Fruit fly (Drosophila melanogaster): ENCODE results near the gene Ugt301D1.

The Ugt301D1 gene

DNA sequence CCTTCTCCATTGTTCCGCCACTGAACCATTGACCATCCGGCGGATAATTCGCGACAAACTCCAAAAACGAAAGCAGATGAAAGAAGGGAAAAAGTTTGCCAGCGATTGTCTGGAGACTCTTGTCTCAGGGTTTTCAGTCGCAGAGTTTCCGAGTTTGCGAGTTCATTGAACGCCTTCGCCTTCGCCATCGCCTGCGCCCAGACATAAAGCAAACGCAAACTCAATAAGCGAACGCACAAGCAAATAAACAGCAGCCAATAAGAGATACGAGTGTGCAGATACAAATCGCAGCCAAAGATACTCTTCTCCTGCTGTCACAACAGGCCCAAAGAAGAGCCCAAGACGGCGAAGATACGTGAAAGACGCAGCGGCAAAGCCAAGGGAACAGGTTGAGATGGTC, 42.7 kb upstream of the Ugt301D1 start:
- TF ChIP-seq CG12768 (GFP tag; optimal IDR thresholded peaks at IDR 0.05) (no peak), cic (GFP tag; optimal IDR thresholded peaks at IDR 0.05) (no peak), CG7101 (tag; optimal IDR thresholded peaks at IDR 0.05) (no peak), CG1620 (GFP tag; optimal IDR thresholded peaks at IDR 0.05) (no peak), CG7045 (GFP tag; optimal IDR thresholded peaks at IDR 0.05) (no peak)

DNA sequence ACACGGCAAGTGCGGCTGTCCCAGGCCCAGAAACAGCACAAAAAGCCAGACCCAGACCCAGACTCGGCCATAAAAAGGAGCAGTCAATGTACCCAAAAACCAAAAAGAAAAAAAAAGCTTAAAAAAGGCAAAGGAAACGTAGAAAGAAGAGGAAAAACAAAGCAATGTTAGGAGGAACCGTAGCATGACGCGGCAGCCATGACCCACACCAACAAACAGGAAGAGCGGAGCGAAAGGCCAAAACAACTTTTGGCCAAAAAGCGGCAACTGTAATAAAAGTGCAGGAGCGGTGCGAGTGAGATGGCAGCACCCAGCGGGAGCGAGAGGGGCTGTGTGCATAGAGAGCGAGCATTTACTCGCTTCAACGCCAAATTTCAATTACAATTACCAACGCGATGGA, 41.9 kb upstream of the Ugt301D1 start:
- no peak for TF ChIP-seq tj (GFP tag; optimal IDR thresholded peaks at IDR 0.05)
- TF ChIP-seq CG11617 (GFP tag; optimal IDR thresholded peaks at IDR 0.05), result no peak
- no peak for TF ChIP-seq CG12768 (GFP tag; optimal IDR thresholded peaks at IDR 0.05)
- TF ChIP-seq Mnt (GFP tag; optimal IDR thresholded peaks at IDR 0.05), result no peak
- no peak for TF ChIP-seq cic (GFP tag; optimal IDR thresholded peaks at IDR 0.05)
- no peak for TF ChIP-seq pad (GFP tag; optimal IDR thresholded peaks at IDR 0.05)
- TF ChIP-seq bab1 (GFP tag; optimal IDR thresholded peaks at IDR 0.05), result no peak
- TF ChIP-seq toe (GFP tag; optimal IDR thresholded peaks at IDR 0.05), result no peak
- no peak for TF ChIP-seq CG14711 (tag; optimal IDR thresholded peaks at IDR 0.05)
- TF ChIP-seq CG7045 (GFP tag; optimal IDR thresholded peaks at IDR 0.05), result no peak
- no peak for TF ChIP-seq CG7101 (tag; optimal IDR thresholded peaks at IDR 0.05)
- no peak for TF ChIP-seq cnc (optimal IDR thresholded peaks at IDR 0.05)
- no peak for TF ChIP-seq Clk (GFP tag; optimal IDR thresholded peaks at IDR 0.05)
- TF ChIP-seq Crg-1 (GFP tag; optimal IDR thresholded peaks at IDR 0.05), result no peak
- TF ChIP-seq CG1620 (GFP tag; optimal IDR thresholded peaks at IDR 0.05), result no peak
- TF ChIP-seq kay (GFP tag; ENCODE audit: borderline replicate concordance), result no peak
- TF ChIP-seq Hr96 (GFP tag; optimal IDR thresholded peaks at IDR 0.05), result no peak
- no peak for TF ChIP-seq CG5204 (GFP tag; optimal IDR thresholded peaks at IDR 0.05)
- no peak for TF ChIP-seq ovo (GFP tag; optimal IDR thresholded peaks at IDR 0.05)

DNA sequence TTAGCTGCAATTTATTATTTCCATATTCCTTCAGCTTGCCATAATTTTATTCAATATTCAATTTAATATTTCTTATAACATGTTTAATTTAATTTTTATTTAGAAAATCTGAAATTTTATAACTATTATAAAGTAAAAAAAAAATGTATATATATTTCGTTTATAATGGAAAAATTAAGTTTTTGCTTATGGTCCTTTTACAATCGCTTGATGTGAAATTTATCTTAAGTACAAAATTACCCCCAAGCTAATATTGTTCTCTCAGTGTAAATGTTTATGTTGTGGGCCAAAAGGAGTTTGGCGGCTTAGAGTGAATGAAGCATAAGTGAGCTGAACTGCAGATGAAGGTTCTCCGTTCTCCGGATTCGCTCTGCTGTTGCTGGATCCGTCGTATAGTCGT, 41.4 kb upstream of the Ugt301D1 start:
- no peak for TF ChIP-seq pad (GFP tag; optimal IDR thresholded peaks at IDR 0.05)
- no peak for TF ChIP-seq bab1 (GFP tag; optimal IDR thresholded peaks at IDR 0.05)
- TF ChIP-seq CG14711 (tag; optimal IDR thresholded peaks at IDR 0.05), result no peak
- TF ChIP-seq toe (GFP tag; optimal IDR thresholded peaks at IDR 0.05), result no peak
- TF ChIP-seq CG7045 (GFP tag; optimal IDR thresholded peaks at IDR 0.05), result no peak
- no peak for TF ChIP-seq cic (GFP tag; optimal IDR thresholded peaks at IDR 0.05)
- TF ChIP-seq tj (GFP tag; optimal IDR thresholded peaks at IDR 0.05), result no peak
- TF ChIP-seq CG1620 (GFP tag; optimal IDR thresholded peaks at IDR 0.05), result no peak

DNA sequence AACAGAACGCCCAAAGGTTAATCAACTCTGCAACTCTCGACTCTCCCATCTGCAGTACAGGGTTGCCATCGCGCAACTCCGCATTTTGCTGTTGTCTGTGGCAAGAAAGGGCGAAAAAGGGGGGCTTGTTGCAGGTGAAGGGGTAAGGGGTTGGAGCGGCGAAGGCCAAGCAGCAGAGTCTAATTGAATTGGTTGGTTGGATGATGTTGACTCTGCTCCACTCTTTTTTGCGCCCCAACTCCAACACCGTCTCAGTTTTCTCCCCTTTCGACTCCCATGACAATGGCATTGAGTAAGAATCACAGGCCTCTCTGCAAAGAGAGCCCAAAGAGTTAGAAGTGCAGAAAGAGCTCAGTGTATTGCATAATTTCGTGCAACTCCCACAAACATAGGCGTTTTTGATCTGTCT, 40.7 kb upstream of the Ugt301D1 start:
- no peak for TF ChIP-seq pad (GFP tag; optimal IDR thresholded peaks at IDR 0.05)
- TF ChIP-seq toe (GFP tag; optimal IDR thresholded peaks at IDR 0.05), result no peak
- no peak for TF ChIP-seq CG33017 (tag; optimal IDR thresholded peaks at IDR 0.05)
- TF ChIP-seq CG14711 (tag; optimal IDR thresholded peaks at IDR 0.05), result peak; percentile 45

DNA sequence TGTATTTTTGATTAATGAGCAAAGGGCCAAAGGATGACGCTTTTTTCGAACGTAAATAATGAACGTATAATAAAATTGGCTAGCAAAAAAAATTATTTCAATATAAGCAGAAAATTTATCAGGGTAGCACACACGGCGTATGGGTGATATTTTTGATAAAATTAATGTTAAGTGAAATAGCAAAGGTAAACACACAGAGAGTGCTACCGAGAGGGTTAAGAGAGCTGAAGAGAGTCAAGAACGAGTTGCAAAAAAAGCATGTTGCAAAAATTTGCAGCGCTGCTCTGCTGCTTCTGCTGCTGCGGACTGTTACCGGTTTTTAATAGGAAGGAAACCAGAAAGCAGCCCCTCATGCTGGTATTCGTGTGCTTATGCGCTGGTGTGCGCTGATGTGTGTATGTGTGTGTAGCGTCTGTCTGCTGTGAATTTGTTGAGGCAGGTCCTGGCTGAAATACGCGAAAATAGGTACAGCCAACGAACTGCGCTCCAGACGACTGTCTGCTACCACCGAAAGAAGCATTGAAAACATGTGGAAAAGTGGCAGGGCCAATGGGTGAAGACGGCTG, 39.7 kb upstream of the Ugt301D1 start:
- TF ChIP-seq CG33017 (tag; optimal IDR thresholded peaks at IDR 0.05) (no peak), bab1 (GFP tag; optimal IDR thresholded peaks at IDR 0.05) (no peak), CG5204 (GFP tag; optimal IDR thresholded peaks at IDR 0.05) (no peak), CG11617 (GFP tag; optimal IDR thresholded peaks at IDR 0.05) (no peak), Clk (GFP tag; optimal IDR thresholded peaks at IDR 0.05) (no peak), Hr96 (GFP tag; optimal IDR thresholded peaks at IDR 0.05) (no peak), CG7045 (GFP tag; optimal IDR thresholded peaks at IDR 0.05) (no peak), ovo (GFP tag; optimal IDR thresholded peaks at IDR 0.05) (no peak), Mnt (GFP tag; optimal IDR thresholded peaks at IDR 0.05) (no peak), toe (GFP tag; optimal IDR thresholded peaks at IDR 0.05) (no peak), CG1620 (GFP tag; optimal IDR thresholded peaks at IDR 0.05) (no peak), cnc (optimal IDR thresholded peaks at IDR 0.05) (no peak), cic (GFP tag; optimal IDR thresholded peaks at IDR 0.05) (no peak), CG12768 (GFP tag; optimal IDR thresholded peaks at IDR 0.05) (no peak), CG7101 (tag; optimal IDR thresholded peaks at IDR 0.05) (no peak)

DNA sequence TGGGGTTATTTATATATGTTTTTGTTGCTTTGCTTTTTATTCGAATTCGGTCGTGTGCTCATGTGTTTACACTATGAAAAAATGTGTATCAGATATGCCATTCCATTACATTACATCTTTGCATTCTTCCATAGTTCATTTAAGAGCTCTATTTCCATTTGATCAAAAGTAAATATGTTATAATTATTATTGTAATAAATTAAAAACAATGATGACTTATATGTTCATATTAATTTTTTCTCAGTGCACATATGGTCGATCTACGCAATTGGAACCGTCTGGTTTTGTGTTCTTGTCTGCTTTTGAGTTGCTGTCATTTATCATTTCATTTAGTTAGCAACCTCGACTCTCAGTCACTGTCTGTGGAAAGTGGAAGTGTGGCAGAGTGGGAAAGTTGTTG, 31.9 kb upstream of the Ugt301D1 start:
- TF ChIP-seq CG7101 (tag; optimal IDR thresholded peaks at IDR 0.05), result peak; percentile 1
- TF ChIP-seq Clk (GFP tag; optimal IDR thresholded peaks at IDR 0.05), result no peak
- no peak for TF ChIP-seq pad (GFP tag; optimal IDR thresholded peaks at IDR 0.05)
- TF ChIP-seq tj (GFP tag; optimal IDR thresholded peaks at IDR 0.05), result peak; percentile 29
- peak; percentile 47 for TF ChIP-seq CG14711 (tag; optimal IDR thresholded peaks at IDR 0.05)
- TF ChIP-seq bab1 (GFP tag; optimal IDR thresholded peaks at IDR 0.05), result peak; percentile 94
- peak; percentile 21 for TF ChIP-seq CG11617 (GFP tag; optimal IDR thresholded peaks at IDR 0.05)

DNA sequence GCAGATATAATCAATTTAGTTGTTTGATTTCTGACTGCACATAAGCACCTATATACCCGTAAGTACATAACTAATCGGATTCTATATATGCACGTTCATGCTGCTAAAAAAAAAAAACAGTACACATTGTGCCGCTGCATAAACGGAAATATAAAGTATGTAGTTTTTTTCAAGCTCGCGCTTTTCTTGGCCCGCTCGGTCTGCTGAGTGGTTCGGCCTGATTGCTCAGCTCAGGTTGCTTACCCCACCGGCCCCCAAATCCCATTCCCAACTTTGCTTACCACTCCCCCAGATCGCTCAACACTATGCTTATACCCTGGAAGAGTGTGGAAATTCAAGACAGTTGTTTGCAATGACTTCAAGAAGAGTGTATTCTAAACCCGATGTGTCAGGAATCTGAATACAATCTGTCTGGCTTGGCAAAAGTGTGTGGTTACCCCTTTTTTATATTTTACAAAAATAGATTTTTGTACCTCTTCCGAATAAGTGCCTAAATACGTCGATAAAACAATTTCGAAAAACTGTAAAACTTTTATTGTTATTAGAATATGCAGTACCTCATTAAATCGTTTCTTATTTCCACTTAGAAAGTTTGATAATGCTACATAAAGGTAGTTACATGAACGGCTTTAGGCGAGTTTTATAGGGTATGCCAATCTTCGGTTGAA, 30.7 kb upstream of the Ugt301D1 start:
- peak; percentile 95 for TF ChIP-seq tj (GFP tag; optimal IDR thresholded peaks at IDR 0.05)
- no peak for TF ChIP-seq CG1620 (GFP tag; optimal IDR thresholded peaks at IDR 0.05)

Measured in whole organism, adult.